Worm (Caenorhabditis elegans): ENCODE measurements around the gene Y46G5A.39.
A peak's percentile ranks its signal among the peaks of the same experiment; 100 is the strongest.

Gene Y46G5A.39

ce11 chrII:12799927-12800522 is 46.4 kb upstream of the Y46G5A.39 start (continued):
- TF ChIP-seq dpl-1 (GFP tag; optimal IDR thresholded peaks at IDR 0.05) (peak; percentile 38 to 74 (median 53)), alr-1 (tag; optimal IDR thresholded peaks at IDR 0.05; ENCODE audit: borderline replicate concordance) (no peak), fkh-8 (tag; optimal IDR thresholded peaks at IDR 0.05) (no peak), elt-2 (tag; optimal IDR thresholded peaks at IDR 0.05) (no peak), ztf-11 (tag; optimal IDR thresholded peaks at IDR 0.05) (no peak), sox-4 (tag; optimal IDR thresholded peaks at IDR 0.05) (no peak), C34B4.2 (tag; optimal IDR thresholded peaks at IDR 0.05) (no peak), fos-1 (tag; optimal IDR thresholded peaks at IDR 0.05) (no peak), zip-4 (GFP tag; optimal IDR thresholded peaks at IDR 0.05) (no peak), ceh-90 (tag; optimal IDR thresholded peaks at IDR 0.05) (no peak), hpl-2 (GFP tag; optimal IDR thresholded peaks at IDR 0.05) (no peak), zag-1 (tag; optimal IDR thresholded peaks at IDR 0.05) (no peak), F16B12.6 (tag; optimal IDR thresholded peaks at IDR 0.05) (no peak), lin-35 (GFP tag; optimal IDR thresholded peaks at IDR 0.05) (peak; percentile 14 to 36), pax-3 (tag; optimal IDR thresholded peaks at IDR 0.05) (no peak), nhr-47 (tag; optimal IDR thresholded peaks at IDR 0.05) (peak; percentile 37), swsn-7 (tag; optimal IDR thresholded peaks at IDR 0.05) (peak; percentile 3), pqm-1 (tag; optimal IDR thresholded peaks at IDR 0.05) (no peak), lin-14 (GFP tag; optimal IDR thresholded peaks at IDR 0.05) (peak; percentile 76), ets-5 (GFP tag; IDR thresholded peaks at IDR 0.05) (no peak), hlh-4 (tag; optimal IDR thresholded peaks at IDR 0.05) (no peak), lsy-2 (tag; optimal IDR thresholded peaks at IDR 0.05) (peak; percentile 82 to 85), nhr-85 (tag) (peak; percentile 45), snpc-4 (tag; optimal IDR thresholded peaks at IDR 0.05) (no peak), nhr-237 (tag; optimal IDR thresholded peaks at IDR 0.05) (no peak), elt-3 (tag; optimal IDR thresholded peaks at IDR 0.05) (peak in 2 of 6 experiments; percentile 21 to 32), nhr-11 (tag; optimal IDR thresholded peaks at IDR 0.05) (peak; percentile 75), lir-3 (tag; optimal IDR thresholded peaks at IDR 0.05; ENCODE audit: poor library complexity) (no peak), egl-13 (tag; optimal IDR thresholded peaks at IDR 0.05) (no peak), lin-13 (GFP tag; optimal IDR thresholded peaks at IDR 0.05) (no peak), unc-30 (tag; optimal IDR thresholded peaks at IDR 0.05) (no peak), hlh-17 (GFP tag; optimal IDR thresholded peaks at IDR 0.05; ENCODE audit: borderline replicate concordance) (no peak), C16A3.4 (tag; optimal IDR thresholded peaks at IDR 0.05) (no peak), nhr-71 (tag; optimal IDR thresholded peaks at IDR 0.05) (peak; percentile 68)

ce11 chrII:12799364-12799763 is 45.7 kb upstream of the Y46G5A.39 start:
- TF ChIP-seq lsy-2 (tag; optimal IDR thresholded peaks at IDR 0.05), result no peak
- TF ChIP-seq hlh-17 (GFP tag; optimal IDR thresholded peaks at IDR 0.05; ENCODE audit: borderline replicate concordance), result no peak
- no peak for TF ChIP-seq zag-1 (tag; optimal IDR thresholded peaks at IDR 0.05)
- no peak for TF ChIP-seq ces-1 (GFP tag; optimal IDR thresholded peaks at IDR 0.05)
- no peak for TF ChIP-seq lin-14 (GFP tag; optimal IDR thresholded peaks at IDR 0.05)
- no peak for TF ChIP-seq lin-13 (GFP tag; optimal IDR thresholded peaks at IDR 0.05)
- no peak for TF ChIP-seq mep-1 (tag; optimal IDR thresholded peaks at IDR 0.05)
- no peak for TF ChIP-seq egl-27 (tag; optimal IDR thresholded peaks at IDR 0.05)
- TF ChIP-seq nhr-47 (tag; optimal IDR thresholded peaks at IDR 0.05), result no peak
- TF ChIP-seq ets-5 (GFP tag; IDR thresholded peaks at IDR 0.05), result no peak

DNA sequence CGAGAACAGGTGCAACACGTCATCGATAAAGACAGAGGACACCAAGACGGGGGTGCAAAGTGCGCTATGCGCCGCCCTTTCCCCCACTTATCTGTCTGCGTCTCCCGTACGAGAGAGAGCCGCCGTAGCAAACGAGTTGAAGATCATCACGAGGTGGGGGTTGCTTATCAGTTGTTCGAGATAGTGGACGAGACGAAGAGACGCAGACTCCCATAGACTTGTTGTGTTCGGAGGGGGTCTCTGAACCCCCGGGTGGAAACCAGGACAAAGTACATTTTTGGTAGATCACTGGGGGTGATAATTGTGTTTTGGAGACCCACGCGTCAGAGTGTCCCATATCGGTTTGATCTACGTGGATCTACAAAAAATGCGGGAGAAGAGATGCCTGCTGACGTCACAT is 45.2 kb upstream of the Y46G5A.39 start:
- TF ChIP-seq ztf-4 (tag; optimal IDR thresholded peaks at IDR 0.05) (peak; percentile 82), C04F5.9 (tag; optimal IDR thresholded peaks at IDR 0.05) (peak; percentile 42), ceh-63 (GFP tag; optimal IDR thresholded peaks at IDR 0.05) (no peak), fos-1 (tag; optimal IDR thresholded peaks at IDR 0.05) (peak; percentile 14), ceh-82 (tag; optimal IDR thresholded peaks at IDR 0.05) (peak in 2 of 3 experiments; percentile 4 to 47), vab-15 (tag; optimal IDR thresholded peaks at IDR 0.05) (no peak), nhr-47 (tag; optimal IDR thresholded peaks at IDR 0.05) (peak; percentile 87), pag-3 (tag; optimal IDR thresholded peaks at IDR 0.05; ENCODE audit: borderline replicate concordance, insufficient read depth) (no peak), sox-4 (tag; optimal IDR thresholded peaks at IDR 0.05) (no peak), mep-1 (tag; optimal IDR thresholded peaks at IDR 0.05) (peak; percentile 57), lin-14 (GFP tag; optimal IDR thresholded peaks at IDR 0.05) (peak; percentile 96), C16A3.4 (tag; optimal IDR thresholded peaks at IDR 0.05) (peak; percentile 53), nhr-237 (tag; optimal IDR thresholded peaks at IDR 0.05) (no peak), tbx-2 (tag; optimal IDR thresholded peaks at IDR 0.05) (peak; percentile 85), fkh-10 (GFP tag; optimal IDR thresholded peaks at IDR 0.05) (no peak), ceh-88 (GFP tag; IDR thresholded peaks at IDR 0.05) (peak; percentile 62), mab-9 (GFP tag; IDR thresholded peaks at IDR 0.05) (no peak), elt-3 (tag; optimal IDR thresholded peaks at IDR 0.05) (peak in 4 of 6 experiments; percentile 60 to 92 (median 78)), alr-1 (tag; optimal IDR thresholded peaks at IDR 0.05; ENCODE audit: borderline replicate concordance) (no peak)

All from whole organism, L1 larva.